Worm (Caenorhabditis elegans) whole organism, early embryonic: ENCODE measurements around the gene nyn-3.

Source experiments
- aly-1 ChIP-seq: sonication (generic microtip); optimal IDR thresholded peaks from 2 replicates; lab custom pipeline; 2016; ENCODE audit warnings: missing genetic modification characterization, missing compliant biosample characterization
- ama-1 ChIP-seq: fragments of 150-350 bp; optimal IDR thresholded peaks from 2 replicates; lab custom pipeline; 2014
- ets-7 ChIP-seq: sonication (generic microtip); optimal IDR thresholded peaks from 2 replicates; lab custom pipeline; 2016; ENCODE audit warnings: missing genotype, missing genetic modification characterization, missing compliant biosample characterization
- flt-1 ChIP-seq: fragments of 200-800 bp; sonication (Bioruptor generic); IDR thresholded peaks from 2 replicates; pipeline ENCODE4 v1.3.6; 2022; ENCODE audit warnings: missing genetic modification characterization, missing compliant biosample characterization
- tbx-11 ChIP-seq: fragments of 200-800 bp; sonication (Bioruptor generic); IDR thresholded peaks from 2 replicates; pipeline ENCODE4 v1.3.6; 2022; ENCODE audit warnings: missing genetic modification characterization, missing compliant biosample characterization

- TF ChIP-seq ama-1 (lab: Kevin White, UChicago) (no peak), tbx-11 (GFP tag; lab: Robert Waterston, UW) (no peak), flt-1 (no peak), aly-1 (tag; lab: Kevin White, UChicago) (no peak), ets-7 (tag; lab: Kevin White, UChicago) (no peak)
These were observed 5.6 kb downstream of the nyn-3 start, which contains the start of gene F13H8.6 for ce11 chrII:6286865-6287264.
